Worm (Caenorhabditis elegans): ENCODE results near the gene F48G7.9.

Gene F48G7.9

DNA sequence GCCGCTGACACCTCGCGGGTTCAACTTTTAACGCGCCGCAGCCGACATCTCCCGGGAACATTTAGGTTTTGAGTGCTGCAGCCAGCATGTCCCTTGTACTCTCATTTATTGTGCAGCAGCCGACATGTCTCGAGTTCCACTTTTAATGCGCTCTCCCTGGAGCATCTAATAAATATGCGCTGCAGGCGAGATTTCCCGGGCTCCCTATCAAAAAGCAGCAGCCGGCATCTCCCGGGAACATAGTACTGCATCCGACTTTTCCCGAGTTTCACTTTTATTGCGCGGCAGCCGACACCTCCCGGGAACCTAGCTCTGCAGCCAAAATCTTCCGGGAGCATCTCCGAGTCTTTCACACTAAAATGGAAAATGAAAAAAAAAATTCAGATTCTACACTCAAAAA is 7.4 kb downstream of the F48G7.9 start:
- TF ChIP-seq hlh-8 (tag; optimal IDR thresholded peaks at IDR 0.05) (no peak), syd-9 (tag; optimal IDR thresholded peaks at IDR 0.05) (no peak)

- TF ChIP-seq ceh-2 (tag; optimal IDR thresholded peaks at IDR 0.05): no peak
- no peak for TF ChIP-seq ceh-45 (GFP tag; IDR thresholded peaks at IDR 0.05)
- no peak for TF ChIP-seq pat-9 (tag; optimal IDR thresholded peaks at IDR 0.05)
- no peak for TF ChIP-seq ttx-3 (tag; optimal IDR thresholded peaks at IDR 0.05)
- no peak for TF ChIP-seq rnt-1 (tag; optimal IDR thresholded peaks at IDR 0.05)
- TF ChIP-seq ahr-1 (tag; optimal IDR thresholded peaks at IDR 0.05): no peak
- TF ChIP-seq nhr-232 (tag; optimal IDR thresholded peaks at IDR 0.05): no peak
- TF ChIP-seq gmeb-2 (tag; optimal IDR thresholded peaks at IDR 0.05): no peak
- TF ChIP-seq ceh-18 (tag; optimal IDR thresholded peaks at IDR 0.05): peak; percentile 14
- no peak for TF ChIP-seq elt-4 (tag; optimal IDR thresholded peaks at IDR 0.05)
- TF ChIP-seq eyg-1 (tag; optimal IDR thresholded peaks at IDR 0.05): no peak
- peak; percentile 83 for TF ChIP-seq unc-55 (GFP tag; optimal IDR thresholded peaks at IDR 0.05)
- no peak for TF ChIP-seq ceh-34 (tag; optimal IDR thresholded peaks at IDR 0.05)
- TF ChIP-seq ceh-22 (tag; optimal IDR thresholded peaks at IDR 0.05): no peak
Measured at ce11 chrV:619054-619453, 9.4 kb downstream of the F48G7.9 start, which contains the start of gene F48G7.4. F48G7.4 (plus strand) TSS chrV:619453.

ce11 chrV:617917-618316 is 10.5 kb downstream of the F48G7.9 start:
- no peak for TF ChIP-seq ahr-1 (tag; optimal IDR thresholded peaks at IDR 0.05)
- no peak for TF ChIP-seq ceh-24 (tag; optimal IDR thresholded peaks at IDR 0.05)
- no peak for TF ChIP-seq pha-4 (tag; optimal IDR thresholded peaks at IDR 0.05)
- TF ChIP-seq madf-2 (tag; optimal IDR thresholded peaks at IDR 0.05): no peak
- TF ChIP-seq C08G9.2 (tag; optimal IDR thresholded peaks at IDR 0.05): no peak
- TF ChIP-seq pha-2 (tag; optimal IDR thresholded peaks at IDR 0.05): no peak
- TF ChIP-seq ceh-30 (tag; optimal IDR thresholded peaks at IDR 0.05): no peak
- no peak for TF ChIP-seq nhr-232 (tag; optimal IDR thresholded peaks at IDR 0.05)
- no peak for TF ChIP-seq fax-1 (tag; optimal IDR thresholded peaks at IDR 0.05)
- no peak for TF ChIP-seq elt-4 (tag; optimal IDR thresholded peaks at IDR 0.05)
- no peak for TF ChIP-seq sdc-2 (tag; optimal IDR thresholded peaks at IDR 0.05)
- no peak for TF ChIP-seq ceh-6 (GFP tag; optimal IDR thresholded peaks at IDR 0.05)
- TF ChIP-seq fkh-10 (GFP tag; optimal IDR thresholded peaks at IDR 0.05): no peak
- no peak for TF ChIP-seq ama-1 (optimal IDR thresholded peaks at IDR 0.05)
- no peak for TF ChIP-seq unc-42 (tag; optimal IDR thresholded peaks at IDR 0.05)
- TF ChIP-seq unc-55 (GFP tag; optimal IDR thresholded peaks at IDR 0.05): no peak
- TF ChIP-seq che-1 (tag; optimal IDR thresholded peaks at IDR 0.05): no peak

ce11 chrV:615275-615674 is 13.2 kb downstream of the F48G7.9 start, which contains the start of gene F48G7.13:
F48G7.13 (plus strand) TSS chrV:615575.
- TF ChIP-seq ceh-6 (GFP tag; optimal IDR thresholded peaks at IDR 0.05) (no peak), F13H6.1 (tag; optimal IDR thresholded peaks at IDR 0.05) (no peak), hlh-15 (tag; optimal IDR thresholded peaks at IDR 0.05) (no peak), syd-9 (tag; optimal IDR thresholded peaks at IDR 0.05) (no peak), rnt-1 (tag; optimal IDR thresholded peaks at IDR 0.05) (no peak), ceh-34 (tag; optimal IDR thresholded peaks at IDR 0.05) (no peak), ttx-3 (tag; optimal IDR thresholded peaks at IDR 0.05) (no peak), elt-2 (tag; optimal IDR thresholded peaks at IDR 0.05) (no peak), fax-1 (tag; optimal IDR thresholded peaks at IDR 0.05) (no peak), ama-1 (optimal IDR thresholded peaks at IDR 0.05) (no peak), dve-1 (tag; optimal IDR thresholded peaks at IDR 0.05) (no peak), pros-1 (tag; optimal IDR thresholded peaks at IDR 0.05) (no peak), ceh-45 (GFP tag; IDR thresholded peaks at IDR 0.05) (no peak), hlh-13 (GFP tag; optimal IDR thresholded peaks at IDR 0.05) (no peak), pax-1 (tag; optimal IDR thresholded peaks at IDR 0.05) (no peak)

DNA sequence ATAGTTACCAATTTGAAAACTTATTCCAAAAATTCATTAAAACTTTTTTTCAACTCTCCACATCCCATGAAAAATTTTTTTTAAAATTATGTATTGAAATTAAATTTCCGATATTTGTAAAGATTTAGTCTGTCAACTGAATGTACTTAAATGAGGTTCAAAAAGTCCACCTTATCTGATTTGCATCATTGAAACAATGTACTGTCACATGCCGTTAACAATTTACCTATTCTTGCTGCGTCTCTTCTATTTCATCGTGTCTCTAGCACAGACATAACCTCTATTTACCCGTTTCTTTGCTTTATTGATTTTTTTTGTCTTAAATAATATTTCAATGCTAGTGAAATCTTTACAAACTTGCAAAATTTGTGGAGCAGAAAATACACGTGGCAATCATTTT is 18.2 kb downstream of the F48G7.9 start, which contains the start of gene nhr-90:
Gene nhr-90 (plus strand): TSS at position 296 of the 400 bp plus-strand sequence.
- TF ChIP-seq pha-2 (tag; optimal IDR thresholded peaks at IDR 0.05): no peak
- no peak for TF ChIP-seq nhr-11 (tag; optimal IDR thresholded peaks at IDR 0.05)
- no peak for TF ChIP-seq elt-4 (tag; optimal IDR thresholded peaks at IDR 0.05)
- TF ChIP-seq ttx-3 (tag; optimal IDR thresholded peaks at IDR 0.05): no peak
- no peak for TF ChIP-seq hlh-15 (tag; optimal IDR thresholded peaks at IDR 0.05)
- no peak for TF ChIP-seq pros-1 (tag; optimal IDR thresholded peaks at IDR 0.05)
- no peak for TF ChIP-seq pag-3 (tag; optimal IDR thresholded peaks at IDR 0.05; ENCODE audit: borderline replicate concordance)
- TF ChIP-seq hlh-8 (tag; optimal IDR thresholded peaks at IDR 0.05): no peak
- no peak for TF ChIP-seq eyg-1 (tag; optimal IDR thresholded peaks at IDR 0.05)
- TF ChIP-seq fkh-10 (GFP tag; optimal IDR thresholded peaks at IDR 0.05): no peak
